Fruit fly (Drosophila melanogaster) whole organism, embryonic: ENCODE data around the gene dpr2.

Experiments
- Abd-B ChIP-seq: fragments of 200-800 bp; sonication (Bioruptor generic); optimal IDR thresholded peaks from 2 replicates; lab custom pipeline; 2018; ENCODE audit warnings: missing biosample characterization, mild to moderate bottlenecking, missing genetic modification characterization, moderate library complexity
- Bgb ChIP-seq: fragments of 200-800 bp; sonication (Bioruptor generic); IDR thresholded peaks from 2 replicates; pipeline ENCODE4 v1.3.6; 2022; ENCODE audit warnings: missing biosample characterization, missing genetic modification characterization; ENCODE audit not compliant: partially characterized antibody
- CG12744 ChIP-seq: fragments of 200-800 bp; sonication (Bioruptor generic); optimal IDR thresholded peaks from 2 replicates; lab custom pipeline; 2016; ENCODE audit warnings: missing biosample characterization, missing genetic modification characterization
- CG13123 ChIP-seq: fragments of 200-800 bp; sonication (Bioruptor generic); optimal IDR thresholded peaks from 2 replicates; lab custom pipeline; 2016; ENCODE audit warnings: missing biosample characterization, missing genetic modification characterization
- CG14050 ChIP-seq: fragments of 200-800 bp; sonication (Bioruptor generic); IDR thresholded peaks from 3 replicates; pipeline ENCODE4 v1.3.6; 2022; ENCODE audit warnings: missing biosample characterization, missing genetic modification characterization
- CG14441 ChIP-seq: fragments of 200-800 bp; sonication (Bioruptor generic); IDR thresholded peaks from 2 replicates; pipeline ENCODE4 v1.3.6; 2022; ENCODE audit warnings: missing biosample characterization, missing genetic modification characterization
- CG16815 ChIP-seq: fragments of 200-800 bp; sonication (Bioruptor generic); optimal IDR thresholded peaks from 3 replicates; lab custom pipeline; 2017; ENCODE audit warnings: missing biosample characterization, mild to moderate bottlenecking, missing genetic modification characterization
- CG1792 ChIP-seq: fragments of 200-800 bp; sonication (Bioruptor generic); optimal IDR thresholded peaks from 2 replicates; lab custom pipeline; 2016; ENCODE audit warnings: missing biosample characterization, missing genetic modification characterization
- CG2202 ChIP-seq: fragments of 200-800 bp; sonication (Bioruptor generic); optimal IDR thresholded peaks from 2 replicates; lab custom pipeline; 2018; ENCODE audit warnings: missing biosample characterization, mild to moderate bottlenecking, missing genetic modification characterization
- CG31224 ChIP-seq: fragments of 200-800 bp; sonication (Bioruptor generic); IDR thresholded peaks from 2 replicates; pipeline ENCODE4 v1.3.6; 2022; ENCODE audit warnings: missing biosample characterization, missing genetic modification characterization
- CG31441 ChIP-seq: fragments of 200-800 bp; sonication (Bioruptor generic); IDR thresholded peaks from 2 replicates; pipeline ENCODE4 v1.3.6; 2022; ENCODE audit warnings: missing biosample characterization, missing genetic modification characterization
- CG33557 ChIP-seq: fragments of 200-800 bp; sonication (Bioruptor generic); optimal IDR thresholded peaks from 2 replicates; lab custom pipeline; 2019; ENCODE audit warnings: missing biosample characterization, mild to moderate bottlenecking, missing genetic modification characterization, moderate library complexity
- CG4360 ChIP-seq: fragments of 200-800 bp; sonication (Bioruptor generic); IDR thresholded peaks from 2 replicates; pipeline ENCODE4 v1.3.6; 2022; ENCODE audit warnings: missing biosample characterization, missing genetic modification characterization
- CG4424 ChIP-seq: fragments of 200-800 bp; sonication (Bioruptor generic); optimal IDR thresholded peaks from 3 replicates; lab custom pipeline; 2016; ENCODE audit warnings: missing biosample characterization, missing genetic modification characterization
- CG4730 ChIP-seq: fragments of 200-800 bp; sonication (Bioruptor generic); IDR thresholded peaks from 2 replicates; pipeline ENCODE4 v1.3.6; 2022; ENCODE audit warnings: missing biosample characterization, missing genetic modification characterization
- CG7556 ChIP-seq: fragments of 200-800 bp; sonication (Bioruptor generic); optimal IDR thresholded peaks from 2 replicates; lab custom pipeline; 2017; ENCODE audit warnings: missing biosample characterization, mild to moderate bottlenecking, missing genetic modification characterization
- CG7963 ChIP-seq: fragments of 200-800 bp; sonication (Bioruptor generic); IDR thresholded peaks from 3 replicates; pipeline ENCODE4 v1.3.6; 2022; ENCODE audit warnings: missing biosample characterization, missing genetic modification characterization; ENCODE audit not compliant: partially characterized antibody
- CG8388 ChIP-seq: fragments of 200-800 bp; sonication (Bioruptor generic); optimal IDR thresholded peaks from 2 replicates; lab custom pipeline; 2019; ENCODE audit warnings: missing biosample characterization, mild to moderate bottlenecking, missing genetic modification characterization, moderate library complexity
- D ChIP-seq, 2 experiments: fragments of 200-800 bp in 1 of 2; fragments of >200 bp in 1 of 2; sonication (Bioruptor generic) in 1 of 2; optimal IDR thresholded peaks; 2 replicates in 1 of 2; 3 replicates in 1 of 2; lab custom pipeline; 2017; ENCODE audit warnings: mild to moderate bottlenecking in 1 of 2, missing biosample characterization in 1 of 2, missing genetic modification characterization in 1 of 2, missing genetic modification reagents in 1 of 2
- D19B ChIP-seq: fragments of 200-800 bp; sonication (Bioruptor generic); optimal IDR thresholded peaks from 2 replicates; lab custom pipeline; 2017; ENCODE audit warnings: missing biosample characterization, mild to moderate bottlenecking, missing genetic modification characterization
- Ets65A ChIP-seq: fragments of 200-800 bp; sonication (Bioruptor generic); peaks from one replicate; lab custom pipeline; 2016; ENCODE audit warnings: missing biosample characterization, missing genetic modification characterization
- Hr51 ChIP-seq, 2 experiments: fragments of 200-800 bp; sonication (Bioruptor generic); optimal IDR thresholded peaks; 2 replicates in 1 of 2; 3 replicates in 1 of 2; lab custom pipeline; 2016 to 2018; ENCODE audit warnings: missing biosample characterization in 2 of 2, missing genetic modification characterization in 2 of 2, mild to moderate bottlenecking in 1 of 2, moderate library complexity in 1 of 2
- Jarid2 ChIP-seq: fragments of 200-800 bp; sonication (Bioruptor generic); optimal IDR thresholded peaks from 3 replicates; lab custom pipeline; 2017; ENCODE audit warnings: mild to moderate bottlenecking, missing biosample characterization, missing genetic modification reagents, missing genetic modification characterization
- Kr ChIP-seq: fragments of 200-800 bp; sonication (Bioruptor generic); optimal IDR thresholded peaks from 2 replicates; lab custom pipeline; 2017; ENCODE audit warnings: missing biosample characterization, mild to moderate bottlenecking, missing genetic modification characterization
- Lhr ChIP-seq: fragments of 200-800 bp; sonication (Bioruptor generic); optimal IDR thresholded peaks from 3 replicates; lab custom pipeline; 2017; ENCODE audit warnings: mild to moderate bottlenecking, missing biosample characterization, missing genetic modification reagents, missing genetic modification characterization
- Mad ChIP-seq: fragments of 200-800 bp; sonication (Bioruptor generic); optimal IDR thresholded peaks from 2 replicates; lab custom pipeline; 2016; ENCODE audit warnings: missing biosample characterization, missing genetic modification characterization
- Meics ChIP-seq: fragments of 200-800 bp; sonication (Bioruptor generic); optimal IDR thresholded peaks from 2 replicates; lab custom pipeline; 2017; ENCODE audit warnings: missing biosample characterization, mild to moderate bottlenecking, missing genetic modification characterization
- Myb ChIP-seq: fragments of 200-800 bp; sonication (Bioruptor generic); optimal IDR thresholded peaks from 2 replicates; lab custom pipeline; 2016; ENCODE audit warnings: missing biosample characterization, missing genetic modification characterization
- Nf-YB ChIP-seq: fragments of 200-800 bp; sonication (Bioruptor generic); optimal IDR thresholded peaks from 3 replicates; lab custom pipeline; 2019; ENCODE audit warnings: missing biosample characterization, mild to moderate bottlenecking, missing genetic modification characterization, moderate library complexity
- Ravus ChIP-seq: fragments of 200-800 bp; sonication (Bioruptor generic); IDR thresholded peaks from 2 replicates; pipeline ENCODE4 v1.3.6; 2022; ENCODE audit warnings: missing biosample characterization, missing genetic modification characterization
- Sry-β ChIP-seq: fragments of 200-800 bp; sonication (Bioruptor generic); optimal IDR thresholded peaks from 2 replicates; lab custom pipeline; 2018; ENCODE audit warnings: missing biosample characterization, mild to moderate bottlenecking, missing genetic modification characterization, moderate library complexity
- Tbp ChIP-seq: fragments of >200 bp; optimal IDR thresholded peaks from 2 replicates; lab custom pipeline; 2018; ENCODE audit warnings: missing biosample characterization, missing genetic modification characterization
- ara ChIP-seq: fragments of 200-800 bp; sonication (Bioruptor generic); IDR thresholded peaks from 2 replicates; pipeline ENCODE4 v1.3.6; 2022; ENCODE audit warnings: missing biosample characterization, missing genetic modification characterization
- btn ChIP-seq: fragments of 200-800 bp; sonication (Bioruptor generic); optimal IDR thresholded peaks from 2 replicates; lab custom pipeline; 2016; ENCODE audit warnings: missing biosample characterization, missing genetic modification characterization
- eve ChIP-seq, 2 experiments: fragments of >200 bp; optimal IDR thresholded peaks; 2 replicates each; lab custom pipeline; 2017; ENCODE audit warnings: missing biosample characterization in 2 of 2, missing genetic modification characterization in 2 of 2
- grau ChIP-seq: fragments of 200-800 bp; optimal IDR thresholded peaks from 3 replicates; lab custom pipeline; 2019; ENCODE audit warnings: missing biosample characterization, mild to moderate bottlenecking, missing genetic modification characterization, moderate library complexity
- hbn ChIP-seq: fragments of 200-800 bp; sonication (Bioruptor generic); IDR thresholded peaks from 2 replicates; pipeline ENCODE4 v1.3.6; 2022; ENCODE audit warnings: missing biosample characterization, missing genetic modification characterization; ENCODE audit not compliant: partially characterized antibody
- knrl ChIP-seq: fragments of 200-800 bp; sonication (Bioruptor generic); IDR thresholded peaks from 3 replicates; pipeline ENCODE4 v1.3.6; 2022; ENCODE audit warnings: missing biosample characterization, missing genetic modification characterization; ENCODE audit not compliant: partially characterized antibody
- lbe ChIP-seq: fragments of 200-800 bp; sonication (Bioruptor generic); optimal IDR thresholded peaks from 2 replicates; lab custom pipeline; 2016; ENCODE audit warnings: missing biosample characterization, mild to moderate bottlenecking, missing genetic modification characterization
- lilli ChIP-seq: fragments of 200-800 bp; sonication (Bioruptor generic); optimal IDR thresholded peaks from 3 replicates; lab custom pipeline; 2016; ENCODE audit warnings: missing biosample characterization, missing genetic modification characterization
- nmo ChIP-seq: fragments of 200-800 bp; sonication (Bioruptor generic); optimal IDR thresholded peaks from 2 replicates; lab custom pipeline; 2018; ENCODE audit warnings: missing biosample characterization, mild to moderate bottlenecking, missing genetic modification characterization, moderate library complexity
- org-1 ChIP-seq: fragments of 200-800 bp; sonication (Bioruptor generic); optimal IDR thresholded peaks from 2 replicates; lab custom pipeline; 2017; ENCODE audit warnings: missing biosample characterization, missing genetic modification characterization
- pb ChIP-seq: fragments of 200-800 bp; sonication (Bioruptor generic); optimal IDR thresholded peaks from 3 replicates; lab custom pipeline; 2016; ENCODE audit warnings: missing biosample characterization, missing genetic modification characterization
- peb ChIP-seq: fragments of 200-800 bp; sonication (Bioruptor generic); IDR thresholded peaks from 2 replicates; pipeline ENCODE4 v1.3.6; 2022; ENCODE audit warnings: missing biosample characterization, missing genetic modification characterization
- phol ChIP-seq: fragments of 200-800 bp; sonication (Bioruptor generic); optimal IDR thresholded peaks from 3 replicates; lab custom pipeline; 2018; ENCODE audit warnings: missing biosample characterization, mild to moderate bottlenecking, missing genetic modification characterization, moderate library complexity
- sc ChIP-seq, 3 experiments: fragments of >200 bp in 2 of 3; fragments of 200-800 bp in 1 of 3; sonication (Bioruptor generic) in 1 of 3; optimal IDR thresholded peaks; 2 replicates in 2 of 3; 3 replicates in 1 of 3; lab custom pipeline; 2017; ENCODE audit warnings: mild to moderate bottlenecking in 1 of 3, missing biosample characterization in 1 of 3, missing genetic modification characterization in 1 of 3, missing genetic modification reagents in 1 of 3
- slou ChIP-seq: fragments of 200-800 bp; sonication (Bioruptor generic); optimal IDR thresholded peaks from 3 replicates; lab custom pipeline; 2016; ENCODE audit warnings: missing biosample characterization, missing genetic modification characterization
- vfl ChIP-seq: fragments of 200-800 bp; sonication (Bioruptor generic); optimal IDR thresholded peaks from 2 replicates; lab custom pipeline; 2016; ENCODE audit warnings: missing biosample characterization, missing genetic modification characterization
- wek ChIP-seq: fragments of 200-800 bp; sonication (Bioruptor generic); optimal IDR thresholded peaks from 3 replicates; lab custom pipeline; 2018; ENCODE audit warnings: missing biosample characterization, mild to moderate bottlenecking, missing genetic modification characterization, moderate library complexity
- zfh1 ChIP-seq: fragments of 200-800 bp; sonication (Bioruptor generic); IDR thresholded peaks from 3 replicates; pipeline ENCODE4 v1.3.6; 2022; ENCODE audit warnings: missing biosample characterization, missing genetic modification characterization

dpr2 gene

DNA sequence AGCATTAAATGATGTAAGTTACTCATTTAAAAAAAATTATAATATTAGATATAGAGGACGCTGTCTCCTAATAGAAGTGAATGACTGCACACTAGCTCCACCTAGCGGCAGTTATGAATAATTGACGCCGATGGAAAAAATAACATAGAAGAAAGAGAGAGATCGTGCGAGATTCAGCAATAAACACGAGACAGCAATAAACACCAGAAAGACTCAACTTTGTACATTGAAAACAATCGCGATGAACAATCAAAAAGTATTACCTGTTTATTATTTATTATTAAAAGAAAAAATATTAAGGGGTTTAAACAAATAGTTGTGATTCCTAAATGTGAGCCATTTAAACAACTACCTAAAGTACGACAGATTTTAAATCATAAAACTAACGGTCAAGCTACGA lies 22.2 kb upstream of the dpr2 start (continued):
- TF ChIP-seq CG4360 (GFP tag; lab: Robert Waterston, UW) (no peak), CG1792 (GFP tag; lab: Kevin White, UChicago) (no peak), D (optimal IDR thresholded peaks at IDR 0.05; lab: Kevin White, UChicago) (no peak), D (GFP tag; optimal IDR thresholded peaks at IDR 0.05; lab: Kevin White, UChicago) (peak; percentile 40), Lhr (no peak), Tbp (GFP tag; lab: Kevin White, UChicago) (no peak), nmo (GFP tag; lab: Kevin White, UChicago) (peak; percentile 48), Abd-B (no peak), Ravus (GFP tag; lab: Robert Waterston, UW) (no peak), Hr51 (GFP tag; optimal IDR thresholded peaks at IDR 0.05; lab: Kevin White, UChicago) (no peak), Jarid2 (GFP tag; lab: Kevin White, UChicago) (no peak), zfh1 (GFP tag; lab: Robert Waterston, UW) (0 out of 3 replicates have a peak, but pooled peaks have one; percentile 47), pb (GFP tag; lab: Kevin White, UChicago) (no peak), Ets65A (GFP tag; lab: Kevin White, UChicago) (peak; percentile 77), CG4424 (peak; percentile 21), CG13123 (GFP tag; lab: Kevin White, UChicago) (no peak), Bgb (no peak), CG12744 (GFP tag; lab: Kevin White, UChicago) (no peak), Myb (GFP tag; lab: Kevin White, UChicago) (no peak), knrl (GFP tag; lab: Robert Waterston, UW) (peak; percentile 19; the same call in 1 of the 3 replicates), CG14050 (GFP tag; lab: Robert Waterston, UW) (no peak), lilli (GFP tag; lab: Kevin White, UChicago) (peak; percentile 1), CG33557 (no peak), wek (GFP tag; lab: Kevin White, UChicago) (no peak), CG7963 (no peak), CG8388 (GFP tag; lab: Kevin White, UChicago) (no peak), CG31224 (GFP tag; lab: Robert Waterston, UW) (peak; percentile 25; the same call in 1 of the 2 replicates), btn (no peak), CG31441 (GFP tag; lab: Robert Waterston, UW) (peak; percentile 67), Nf-YB (GFP tag; lab: Kevin White, UChicago) (no peak), CG7556 (GFP tag; lab: Kevin White, UChicago) (no peak), D19B (no peak), phol (peak; percentile 54), grau (tag; lab: Kevin White, UChicago) (no peak), hbn (GFP tag; lab: Robert Waterston, UW) (no peak), Kr (no peak), Meics (GFP tag; lab: Kevin White, UChicago) (peak; percentile 27), Mad (no peak), CG14441 (GFP tag; lab: Robert Waterston, UW) (peak; percentile 65), peb (GFP tag; lab: Robert Waterston, UW) (peak; percentile 36; the same call in 1 of the 2 replicates), Sry-β (GFP tag; lab: Kevin White, UChicago) (no peak), ara (peak; percentile 63; the same call in 1 of the 2 replicates), CG2202 (tag; lab: Kevin White, UChicago) (no peak), CG16815 (no peak), slou (GFP tag; lab: Kevin White, UChicago) (no peak), eve (GFP tag; optimal IDR thresholded peaks at IDR 0.05; lab: Kevin White, UChicago) (no peak), sc (optimal IDR thresholded peaks at IDR 0.05; lab: Kevin White, UChicago) (no peak), sc (GFP tag; optimal IDR thresholded peaks at IDR 0.05; lab: Kevin White, UChicago) (no peak), lbe (peak; percentile 17), org-1 (GFP tag; lab: Kevin White, UChicago) (no peak), vfl (GFP tag; lab: Kevin White, UChicago) (no peak), CG4730 (GFP tag; lab: Robert Waterston, UW) (0 out of 2 replicates have a peak, but pooled peaks have one; percentile 23)
